Fruit fly (Drosophila melanogaster) whole organism, embryonic: ENCODE measurements around the gene CG13829.
A peak's percentile ranks its signal among the peaks of the same experiment; 100 is the strongest.

ENCODE experiments used
- Atf6 ChIP-seq: fragments of 200-800 bp; sonication (Bioruptor generic); IDR thresholded peaks from 2 replicates; pipeline ENCODE4 v1.3.6; 2022; ENCODE audit warnings: missing biosample characterization, missing genetic modification characterization
- Awh ChIP-seq: fragments of 200-800 bp; sonication (Bioruptor generic); IDR thresholded peaks from 2 replicates; pipeline ENCODE4, ENCODE4 v1.3.6; 2022; ENCODE audit warnings: missing biosample characterization, missing genetic modification characterization
- Bgb ChIP-seq: fragments of 200-800 bp; sonication (Bioruptor generic); IDR thresholded peaks from 2 replicates; pipeline ENCODE4 v1.3.6; 2022; ENCODE audit warnings: missing biosample characterization, missing genetic modification characterization; ENCODE audit not compliant: partially characterized antibody
- CG10543 ChIP-seq: fragments of 200-800 bp; sonication (Bioruptor generic); optimal IDR thresholded peaks from 3 replicates; lab custom pipeline; 2017; ENCODE audit warnings: missing biosample characterization, mild to moderate bottlenecking, missing genetic modification characterization, moderate library complexity
- CG12071 ChIP-seq: fragments of 200-800 bp; sonication (Bioruptor generic); optimal IDR thresholded peaks from 3 replicates; lab custom pipeline; 2018; ENCODE audit warnings: missing biosample characterization, mild to moderate bottlenecking, missing genetic modification characterization
- CG13424 ChIP-seq: fragments of 200-800 bp; sonication (Bioruptor generic); optimal IDR thresholded peaks from 2 replicates; lab custom pipeline; 2019; ENCODE audit warnings: missing biosample characterization, mild to moderate bottlenecking, missing genetic modification characterization, moderate library complexity
- CG14965 ChIP-seq: fragments of 200-800 bp; sonication (Bioruptor generic); optimal IDR thresholded peaks from 2 replicates; lab custom pipeline; 2016; ENCODE audit warnings: missing biosample characterization, missing genetic modification characterization, borderline replicate concordance
- CG15269 ChIP-seq: fragments of 200-800 bp; sonication (Bioruptor generic); optimal IDR thresholded peaks from 2 replicates; lab custom pipeline; 2018; ENCODE audit warnings: missing biosample characterization, mild to moderate bottlenecking, missing genetic modification characterization, moderate library complexity
- CG17802 ChIP-seq: fragments of 200-800 bp; sonication (Bioruptor generic); optimal IDR thresholded peaks from 2 replicates; lab custom pipeline; 2018; ENCODE audit warnings: missing biosample characterization, mild to moderate bottlenecking, missing genetic modification characterization, moderate library complexity
- CG2712 ChIP-seq: fragments of 200-800 bp; optimal IDR thresholded peaks from 3 replicates; lab custom pipeline; 2019; ENCODE audit warnings: missing biosample characterization, mild to moderate bottlenecking, missing genetic modification characterization, moderate library complexity
- CG4730 ChIP-seq: fragments of 200-800 bp; sonication (Bioruptor generic); IDR thresholded peaks from 2 replicates; pipeline ENCODE4 v1.3.6; 2022; ENCODE audit warnings: missing biosample characterization, missing genetic modification characterization
- CG6791 ChIP-seq: fragments of 200-800 bp; sonication (Bioruptor generic); IDR thresholded peaks from 3 replicates; pipeline ENCODE4 v1.3.6; 2022; ENCODE audit warnings: missing biosample characterization, missing genetic modification characterization; ENCODE audit not compliant: partially characterized antibody
- CG7372 ChIP-seq: fragments of 200-800 bp; sonication (Bioruptor generic); IDR thresholded peaks from 2 replicates; pipeline ENCODE4 v1.3.6; 2022; ENCODE audit warnings: missing biosample characterization, missing genetic modification characterization
- CG7786 ChIP-seq: fragments of 200-800 bp; sonication (Bioruptor generic); optimal IDR thresholded peaks from 2 replicates; lab custom pipeline; 2016; ENCODE audit warnings: missing biosample characterization, missing genetic modification characterization
- CG7839 ChIP-seq: fragments of 200-800 bp; sonication (Bioruptor generic); optimal IDR thresholded peaks from 3 replicates; lab custom pipeline; 2018; ENCODE audit warnings: missing biosample characterization, mild to moderate bottlenecking, missing genetic modification characterization, moderate library complexity
- CG9727 ChIP-seq: fragments of 200-800 bp; sonication (Bioruptor generic); optimal IDR thresholded peaks from 3 replicates; lab custom pipeline; 2017; ENCODE audit warnings: missing biosample characterization, mild to moderate bottlenecking, missing genetic modification characterization
- E2f1 ChIP-seq: fragments of 200-800 bp; sonication (Bioruptor generic); IDR thresholded peaks from 2 replicates; pipeline ENCODE4 v1.3.6; 2022; ENCODE audit warnings: missing biosample characterization, missing genetic modification characterization
- E2f2 ChIP-seq: fragments of 200-800 bp; sonication (Bioruptor generic); IDR thresholded peaks from 2 replicates; pipeline ENCODE4 v1.3.6; 2022; ENCODE audit warnings: missing biosample characterization, missing genetic modification characterization
- Fer3 ChIP-seq: fragments of 200-800 bp; sonication (Bioruptor generic); optimal IDR thresholded peaks from 2 replicates; lab custom pipeline; 2018; ENCODE audit warnings: missing biosample characterization, mild to moderate bottlenecking, missing genetic modification characterization, moderate library complexity
- H2.0 ChIP-seq: fragments of 200-800 bp; sonication (Bioruptor generic); IDR thresholded peaks from 2 replicates; pipeline ENCODE4 v1.3.6; 2022; ENCODE audit warnings: missing biosample characterization, missing genetic modification characterization
- Hand ChIP-seq: fragments of 200-800 bp; sonication (Bioruptor generic); optimal IDR thresholded peaks from 2 replicates; lab custom pipeline; 2017; ENCODE audit warnings: mild to moderate bottlenecking, missing biosample characterization, missing genetic modification reagents, missing genetic modification characterization
- NC2α ChIP-seq: fragments of 200-800 bp; sonication (Bioruptor generic); optimal IDR thresholded peaks from 2 replicates; lab custom pipeline; 2016; ENCODE audit warnings: missing biosample characterization, missing genetic modification characterization
- Nf-YA ChIP-seq: fragments of 200-800 bp; sonication (Bioruptor generic); IDR thresholded peaks from 2 replicates; pipeline ENCODE4 v1.3.6; 2022; ENCODE audit warnings: missing biosample characterization, missing genetic modification characterization
- Nf-YB ChIP-seq: fragments of 200-800 bp; sonication (Bioruptor generic); optimal IDR thresholded peaks from 3 replicates; lab custom pipeline; 2019; ENCODE audit warnings: missing biosample characterization, mild to moderate bottlenecking, missing genetic modification characterization, moderate library complexity
- Pdp1 ChIP-seq, 2 experiments: fragments of 200-800 bp; sonication (Bioruptor generic); optimal IDR thresholded peaks; 3 replicates each; lab custom pipeline; 2016; ENCODE audit warnings: missing biosample characterization in 2 of 2, missing genetic modification characterization in 2 of 2, mild to moderate bottlenecking in 1 of 2, moderate library complexity in 1 of 2
- Rx ChIP-seq: fragments of 200-800 bp; sonication (Bioruptor generic); IDR thresholded peaks from 2 replicates; pipeline ENCODE4 v1.3.6; 2022; ENCODE audit warnings: missing biosample characterization, missing genetic modification characterization
- ash1 ChIP-seq: fragments of 200-800 bp; sonication (Bioruptor generic); optimal IDR thresholded peaks from 2 replicates; lab custom pipeline; 2018; ENCODE audit warnings: missing biosample characterization, mild to moderate bottlenecking, missing genetic modification characterization
- az2 ChIP-seq: fragments of 200-800 bp; sonication (Bioruptor generic); optimal IDR thresholded peaks from 3 replicates; lab custom pipeline; 2016; ENCODE audit warnings: missing biosample characterization, missing genetic modification characterization
- btn ChIP-seq: fragments of 200-800 bp; sonication (Bioruptor generic); optimal IDR thresholded peaks from 2 replicates; lab custom pipeline; 2016; ENCODE audit warnings: missing biosample characterization, missing genetic modification characterization
- cato ChIP-seq: fragments of 200-800 bp; sonication (Bioruptor generic); optimal IDR thresholded peaks from 2 replicates; lab custom pipeline; 2016; ENCODE audit warnings: missing biosample characterization, missing genetic modification characterization, borderline replicate concordance
- chinmo ChIP-seq: fragments of 200-800 bp; sonication (Bioruptor generic); IDR thresholded peaks from 4 replicates; pipeline ENCODE4 v1.3.6; 2022; ENCODE audit warnings: missing biosample characterization, missing genetic modification characterization; ENCODE audit not compliant: partially characterized antibody
- dm ChIP-seq: fragments of 200-800 bp; sonication (Bioruptor generic); optimal IDR thresholded peaks from 3 replicates; lab custom pipeline; 2016; ENCODE audit warnings: missing biosample characterization, missing genetic modification characterization
- emc ChIP-seq: fragments of 200-800 bp; sonication (Bioruptor generic); optimal IDR thresholded peaks from 2 replicates; lab custom pipeline; 2016; ENCODE audit warnings: missing biosample characterization, missing genetic modification characterization
- exex ChIP-seq: fragments of 200-800 bp; sonication (Bioruptor generic); optimal IDR thresholded peaks from 4 replicates; lab custom pipeline; 2018; ENCODE audit warnings: missing biosample characterization, mild to moderate bottlenecking, missing genetic modification characterization, moderate library complexity
- eyg ChIP-seq: fragments of 200-800 bp; sonication (Bioruptor generic); optimal IDR thresholded peaks from 3 replicates; lab custom pipeline; 2016; ENCODE audit warnings: missing biosample characterization, missing genetic modification characterization
- fd96Cb ChIP-seq: fragments of 200-800 bp; sonication (Bioruptor generic); optimal IDR thresholded peaks from 2 replicates; lab custom pipeline; 2018; ENCODE audit warnings: missing biosample characterization, mild to moderate bottlenecking, missing genetic modification characterization, moderate library complexity
- gce ChIP-seq: fragments of 200-800 bp; sonication (Bioruptor generic); IDR thresholded peaks from 3 replicates; pipeline ENCODE4 v1.3.6; 2022; ENCODE audit warnings: missing biosample characterization, missing genetic modification characterization
- gsb-n ChIP-seq: fragments of 200-800 bp; sonication (Bioruptor generic); optimal IDR thresholded peaks from 3 replicates; lab custom pipeline; 2018; ENCODE audit warnings: missing biosample characterization, mild to moderate bottlenecking, missing genetic modification characterization
- hkb ChIP-seq, 2 experiments: fragments of 200-800 bp in 1 of 2; fragments of >200 bp in 1 of 2; sonication (Bioruptor generic) in 1 of 2; IDR thresholded peaks in 1 of 2; optimal IDR thresholded peaks in 1 of 2; 2 replicates each; pipeline versions ENCODE4 v1.3.6 to Lab custom; 2017 to 2022; ENCODE audit warnings: missing biosample characterization in 1 of 2, missing genetic modification characterization in 1 of 2
- jigr1 ChIP-seq: fragments of 200-800 bp; sonication (Bioruptor generic); IDR thresholded peaks from 3 replicates; pipeline ENCODE4 v1.3.6; 2022; ENCODE audit warnings: missing biosample characterization, missing genetic modification characterization
- mam ChIP-seq: fragments of 200-800 bp; sonication (Bioruptor generic); optimal IDR thresholded peaks from 3 replicates; lab custom pipeline; 2016; ENCODE audit warnings: missing biosample characterization, missing genetic modification characterization
- nau ChIP-seq: fragments of 200-800 bp; sonication (Bioruptor generic); optimal IDR thresholded peaks from 3 replicates; lab custom pipeline; 2017; ENCODE audit warnings: missing biosample characterization, mild to moderate bottlenecking, missing genetic modification characterization, missing genetic modification reagents
- onecut ChIP-seq: fragments of 200-800 bp; sonication (Bioruptor generic); IDR thresholded peaks from 2 replicates; pipeline ENCODE4 v1.3.6; 2022; ENCODE audit warnings: missing biosample characterization, missing genetic modification characterization
- otp ChIP-seq: fragments of 200-800 bp; sonication (Bioruptor generic); IDR thresholded peaks from 3 replicates; pipeline ENCODE4, ENCODE4 v1.3.6; 2022; ENCODE audit warnings: missing biosample characterization, missing genetic modification characterization
- sens ChIP-seq: fragments of 200-800 bp; sonication (Bioruptor generic); peaks from one replicate; lab custom pipeline; 2016; ENCODE audit warnings: missing biosample characterization, missing genetic modification characterization
- slp2 ChIP-seq: fragments of 200-800 bp; sonication (Bioruptor generic); optimal IDR thresholded peaks from 2 replicates; lab custom pipeline; 2016; ENCODE audit warnings: missing biosample characterization, missing genetic modification characterization
- tio ChIP-seq: fragments of 200-800 bp; sonication (Bioruptor generic); optimal IDR thresholded peaks from 2 replicates; lab custom pipeline; 2017; ENCODE audit warnings: missing biosample characterization, missing genetic modification characterization, inconsistent platforms
- tna ChIP-seq: fragments of 200-800 bp; sonication (Bioruptor generic); IDR thresholded peaks from 2 replicates; pipeline ENCODE4 v1.3.6; 2022; ENCODE audit warnings: missing biosample characterization, missing genetic modification characterization; ENCODE audit not compliant: partially characterized antibody

Gene CG13829

dm6 chr3R:23112680-23113362 lies 48.3 kb downstream of the CG13829 start, which contains the start of gene Cow (continued):
- no peak for TF ChIP-seq cato
- TF ChIP-seq E2f1 (GFP tag; lab: Robert Waterston, UW) = peak; percentile 74
- TF ChIP-seq onecut (GFP tag; lab: Robert Waterston, UW) = peak; percentile 95
- peak; percentile 38 for TF ChIP-seq CG12071 (GFP tag; lab: Kevin White, UChicago)
- TF ChIP-seq CG15269 = peak; percentile 71
- no peak for TF ChIP-seq eyg
- TF ChIP-seq az2 = peak; percentile 35
- TF ChIP-seq gsb-n (tag; lab: Kevin White, UChicago) = no peak
- TF ChIP-seq CG6791 (GFP tag; lab: Robert Waterston, UW) = no peak
- 0 out of 3 replicates have a peak, but pooled peaks have one; percentile 12 for TF ChIP-seq gce
- no peak for TF ChIP-seq NC2α (GFP tag; lab: Kevin White, UChicago)
- TF ChIP-seq CG17802 (tag; lab: Kevin White, UChicago) = no peak
- no peak for TF ChIP-seq Awh (GFP tag; lab: Robert Waterston, UW)
- TF ChIP-seq Fer3 = peak; percentile 60
- peak; percentile 38 for TF ChIP-seq CG7786 (GFP tag; lab: Kevin White, UChicago)
- TF ChIP-seq Rx (GFP tag; lab: Robert Waterston, UW) = 0 out of 2 replicates have a peak, but pooled peaks have one; percentile 36
- peak; percentile 50; the same call in 1 of the 2 replicates for TF ChIP-seq E2f2 (GFP tag; lab: Robert Waterston, UW)
- peak; percentile 70 for TF ChIP-seq CG7839 (tag; lab: Kevin White, UChicago)
- TF ChIP-seq emc (GFP tag; lab: Kevin White, UChicago) = no peak
- peak; percentile 69 for TF ChIP-seq mam
- peak; percentile 89 for TF ChIP-seq sens (GFP tag; lab: Kevin White, UChicago)
- no peak for TF ChIP-seq CG14965 (GFP tag; lab: Kevin White, UChicago)
- TF ChIP-seq CG7372 = peak; percentile 70
- TF ChIP-seq CG9727 = peak; percentile 60
- no peak for TF ChIP-seq btn (GFP tag; lab: Kevin White, UChicago)
- TF ChIP-seq Hand (GFP tag; lab: Kevin White, UChicago) = peak; percentile 75
- TF ChIP-seq ash1 = no peak
- TF ChIP-seq CG10543 (GFP tag; lab: Kevin White, UChicago) = peak; percentile 21
- no peak for TF ChIP-seq jigr1 (GFP tag; lab: Robert Waterston, UW)
- TF ChIP-seq tio (GFP tag; lab: Kevin White, UChicago) = peak; percentile 43
- TF ChIP-seq Atf6 = peak; percentile 62; the same call in 1 of the 2 replicates
- TF ChIP-seq chinmo (GFP tag; lab: Robert Waterston, UW) = no peak
- peak; percentile 43 to 48 for TF ChIP-seq Pdp1 (GFP tag; optimal IDR thresholded peaks at IDR 0.05; lab: Kevin White, UChicago)
- no peak for TF ChIP-seq Bgb
- TF ChIP-seq nau (GFP tag; lab: Kevin White, UChicago) = peak; percentile 56
- TF ChIP-seq exex (tag; lab: Kevin White, UChicago) = peak; percentile 21
- peak; percentile 14 for TF ChIP-seq slp2 (GFP tag; lab: Kevin White, UChicago)
- TF ChIP-seq fd96Cb (tag; lab: Kevin White, UChicago) = no peak
- no peak for TF ChIP-seq dm (GFP tag; lab: Kevin White, UChicago)
- peak; percentile 65 for TF ChIP-seq CG13424 (tag; lab: Kevin White, UChicago)
- TF ChIP-seq H2.0 (GFP tag; lab: Robert Waterston, UW) = peak; percentile 35; the same call in 1 of the 2 replicates
- no peak for TF ChIP-seq hkb (optimal IDR thresholded peaks at IDR 0.05; lab: Kevin White, UChicago)
- TF ChIP-seq hkb (GFP tag; IDR thresholded peaks at IDR 0.05; lab: Robert Waterston, UW) = peak; percentile 77
- peak; percentile 19; the same call in 1 of the 2 replicates for TF ChIP-seq Nf-YA
- TF ChIP-seq CG2712 (tag; lab: Kevin White, UChicago) = peak; percentile 44
- TF ChIP-seq tna (GFP tag; lab: Robert Waterston, UW) = no peak
- peak; percentile 52; the same call in 1 of the 2 replicates for TF ChIP-seq CG4730 (GFP tag; lab: Robert Waterston, UW)
- no peak for TF ChIP-seq otp (GFP tag; lab: Robert Waterston, UW)
- TF ChIP-seq Nf-YB (GFP tag; lab: Kevin White, UChicago) = peak; percentile 12
